Worm (Caenorhabditis elegans) whole organism, L4 larva: ENCODE results near the gene C29F9.6.

ENCODE experiments used
- F10B5.3 ChIP-seq: sonication (generic microtip); optimal IDR thresholded peaks from 2 replicates; lab custom pipeline; 2016; ENCODE audit warnings: mild to moderate bottlenecking, missing genetic modification characterization, missing compliant biosample characterization
- F26F4.8 ChIP-seq: fragments of 200-800 bp; sonication (Bioruptor generic); conservative IDR thresholded peaks from 2 replicates; pipeline ENCODE4 v1.3.6; 2022; ENCODE audit warnings: missing genetic modification characterization, missing compliant biosample characterization
- R02D3.7 ChIP-seq: fragments of 150-350 bp; sonication (generic microtip); optimal IDR thresholded peaks from 3 replicates; lab custom pipeline; 2014; ENCODE audit warnings: missing biosample characterization, missing genetic modification characterization
- Y48G9A.11 ChIP-seq: fragments of 200-800 bp; sonication (Bioruptor generic); IDR thresholded peaks from 2 replicates; pipeline ENCODE4 v1.3.6; 2022; ENCODE audit warnings: missing genetic modification reagents, missing genetic modification characterization, missing compliant biosample characterization
- Y75B8A.6 ChIP-seq: fragments of 200-800 bp; sonication (Bioruptor generic); IDR thresholded peaks from 2 replicates; pipeline ENCODE4 v1.3.6; 2022; ENCODE audit warnings: missing genetic modification reagents, missing genetic modification characterization, missing compliant biosample characterization
- ceh-82 ChIP-seq: sonication (generic microtip); optimal IDR thresholded peaks from 2 replicates; lab custom pipeline; 2017; ENCODE audit warnings: missing biosample characterization, missing genetic modification characterization
- ctbp-1 ChIP-seq: fragments of 200-800 bp; sonication (Bioruptor generic); IDR thresholded peaks from 2 replicates; pipeline ENCODE4 v1.3.6; 2022; ENCODE audit warnings: missing genetic modification reagents, missing genetic modification characterization, missing compliant biosample characterization
- daf-8 ChIP-seq: fragments of 200-800 bp; sonication (Bioruptor generic); IDR thresholded peaks from 2 replicates; pipeline ENCODE4 v1.3.6; 2022; ENCODE audit warnings: missing genetic modification characterization, missing compliant biosample characterization
- dmd-8 ChIP-seq: fragments of 200-800 bp; sonication (Bioruptor generic); IDR thresholded peaks from 2 replicates; pipeline ENCODE4 v1.3.6; 2022; ENCODE audit warnings: missing genetic modification characterization, missing compliant biosample characterization
- dpl-1 ChIP-seq: fragments of 150-350 bp; optimal IDR thresholded peaks from 2 replicates; lab custom pipeline; 2014; ENCODE audit warnings: missing biosample characterization, missing genetic modification reagents, missing genetic modification characterization
- duxl-1 ChIP-seq: sonication (generic microtip); optimal IDR thresholded peaks from 2 replicates; lab custom pipeline; 2016; ENCODE audit warnings: mild to moderate bottlenecking, missing genetic modification characterization, moderate library complexity, missing compliant biosample characterization; ENCODE audit not compliant: poor library complexity
- egl-43 ChIP-seq: fragments of 200-800 bp; sonication (Bioruptor generic); IDR thresholded peaks from 2 replicates; pipeline ENCODE4 v1.3.6; 2022; ENCODE audit warnings: missing genetic modification reagents, missing genetic modification characterization, missing compliant biosample characterization
- fos-1 ChIP-seq: fragments of 150-350 bp; optimal IDR thresholded peaks from 2 replicates; lab custom pipeline; 2014; ENCODE audit warnings: missing biosample characterization, missing genetic modification characterization
- hif-1 ChIP-seq, 2 experiments: sonication (generic microtip); optimal IDR thresholded peaks; 2 replicates each; lab custom pipeline; 2016 to 2017; ENCODE audit warnings: missing compliant biosample characterization in 2 of 2, missing genetic modification characterization in 2 of 2, missing genetic modification reagents in 2 of 2, missing genotype in 2 of 2, mild to moderate bottlenecking in 1 of 2
- hlh-11 ChIP-seq: fragments of 200-800 bp; sonication (Bioruptor generic); optimal IDR thresholded peaks from 2 replicates; lab custom pipeline; 2018; ENCODE audit warnings: mild to moderate bottlenecking, missing genetic modification characterization, missing compliant biosample characterization
- lin-1 ChIP-seq: fragments of 200-800 bp; sonication (Bioruptor generic); IDR thresholded peaks from 2 replicates; pipeline ENCODE4 v1.3.6; 2022; ENCODE audit warnings: missing genetic modification reagents, missing genetic modification characterization, missing compliant biosample characterization
- lin-15B ChIP-seq: fragments of 150-350 bp; sonication (generic microtip); optimal IDR thresholded peaks from 3 replicates; lab custom pipeline; 2014; ENCODE audit warnings: missing biosample characterization, missing genetic modification characterization
- lin-38 ChIP-seq: fragments of 200-800 bp; sonication (Bioruptor generic); IDR thresholded peaks from 2 replicates; pipeline ENCODE4 v1.3.6; 2022; ENCODE audit warnings: missing genetic modification reagents, missing genetic modification characterization, missing compliant biosample characterization
- lsy-2 ChIP-seq, 2 experiments: fragments of 150-350 bp in 1 of 2; sonication (generic microtip) in 1 of 2; optimal IDR thresholded peaks; 2 replicates each; lab custom pipeline; 2014 to 2017; ENCODE audit warnings: missing biosample characterization in 2 of 2, missing genetic modification characterization in 2 of 2
- madf-5 ChIP-seq, 2 experiments: fragments of 200-800 bp; sonication (Bioruptor generic); IDR thresholded peaks; 2 replicates each; pipeline ENCODE4 v1.3.6; 2022; ENCODE audit warnings: missing compliant biosample characterization in 2 of 2, missing genetic modification characterization in 2 of 2
- madf-9 ChIP-seq: fragments of 200-800 bp; sonication (Bioruptor generic); conservative IDR thresholded peaks from 2 replicates; pipeline ENCODE4 v1.3.6; 2022; ENCODE audit warnings: missing genetic modification reagents, missing genetic modification characterization, missing compliant biosample characterization
- nhr-102 ChIP-seq: sonication (generic microtip); optimal IDR thresholded peaks from 2 replicates; lab custom pipeline; 2016; ENCODE audit warnings: mild to moderate bottlenecking, missing genetic modification characterization, moderate library complexity, missing compliant biosample characterization
- nhr-11 ChIP-seq: fragments of 150-350 bp; optimal IDR thresholded peaks from 2 replicates; lab custom pipeline; 2014; ENCODE audit warnings: missing biosample characterization, missing genetic modification characterization
- nhr-28 ChIP-seq: fragments of 150-350 bp; optimal IDR thresholded peaks from 2 replicates; lab custom pipeline; 2014; ENCODE audit warnings: missing biosample characterization, missing genetic modification characterization
- nhr-41 ChIP-seq: fragments of 200-800 bp; sonication (Bioruptor generic); IDR thresholded peaks from 2 replicates; pipeline ENCODE4 v1.3.6; 2022; ENCODE audit warnings: missing genetic modification reagents, missing genetic modification characterization, missing compliant biosample characterization
- nhr-42 ChIP-seq: fragments of 200-800 bp; sonication (Bioruptor generic); IDR thresholded peaks from 2 replicates; pipeline ENCODE4 v1.3.6; 2022; ENCODE audit warnings: missing genetic modification characterization, missing compliant biosample characterization
- nhr-48 ChIP-seq: sonication (generic microtip); optimal IDR thresholded peaks from 2 replicates; lab custom pipeline; 2016; ENCODE audit warnings: mild to moderate bottlenecking, missing genetic modification characterization, missing compliant biosample characterization
- rbr-2 ChIP-seq: sonication (generic microtip); optimal IDR thresholded peaks from 2 replicates; lab custom pipeline; 2016; ENCODE audit warnings: missing genotype, missing genetic modification characterization, missing compliant biosample characterization
- sdz-12 ChIP-seq: fragments of 200-800 bp; sonication (Bioruptor generic); optimal IDR thresholded peaks from 2 replicates; lab custom pipeline; 2018; ENCODE audit warnings: mild to moderate bottlenecking, missing genetic modification characterization, missing compliant biosample characterization
- snpc-4 ChIP-seq: fragments of 150-350 bp; optimal IDR thresholded peaks from 2 replicates; lab custom pipeline; 2014; ENCODE audit warnings: missing biosample characterization, missing genetic modification characterization
- tag-97 ChIP-seq: fragments of 200-800 bp; sonication (Bioruptor generic); IDR thresholded peaks from 2 replicates; pipeline ENCODE4 v1.3.6; 2022; ENCODE audit warnings: missing genetic modification characterization, missing compliant biosample characterization
- unc-39 ChIP-seq: sonication (generic microtip); optimal IDR thresholded peaks from 2 replicates; lab custom pipeline; 2017; ENCODE audit warnings: missing biosample characterization, missing genetic modification characterization
- unc-62 ChIP-seq, 3 experiments: fragments of 150-350 bp in 1 of 3; sonication (generic microtip); optimal IDR thresholded peaks in 2 of 3; peaks in 1 of 3; 1 replicate in 1 of 3; 2 replicates in 2 of 3; lab custom pipeline; 2014 to 2017; ENCODE audit warnings: missing biosample characterization in 3 of 3, missing genetic modification characterization in 3 of 3, missing genetic modification reagents in 3 of 3, missing genotype in 1 of 3
- ztf-11 ChIP-seq: fragments of 150-350 bp; optimal IDR thresholded peaks from 2 replicates; lab custom pipeline; 2014; ENCODE audit warnings: missing biosample characterization, missing genetic modification characterization

Gene C29F9.6

ce11 chrIII:134194-134593 lies 19.5 kb downstream of the C29F9.6 start, which contains the start of gene pals-25 (continued):
- no peak for TF ChIP-seq nhr-42
- TF ChIP-seq unc-39 (tag; lab: Kevin White, UChicago) = no peak
- TF ChIP-seq Y75B8A.6 (GFP tag; lab: Robert Waterston, UW) = no peak
- no peak for TF ChIP-seq F10B5.3 (tag; lab: Kevin White, UChicago)
- TF ChIP-seq duxl-1 (tag; lab: Kevin White, UChicago) = no peak
- no peak for TF ChIP-seq ctbp-1 (GFP tag; lab: Robert Waterston, UW)
- no peak for TF ChIP-seq F26F4.8 (GFP tag; lab: Robert Waterston, UW)

ce11 chrIII:140904-141303 lies 26.2 kb downstream of the C29F9.6 start, which contains the start of gene fbxb-81:
TSS of gene fbxb-81 (minus strand) at chrIII:141217.
- TF ChIP-seq sdz-12 (GFP tag; lab: Kevin White, UChicago) (no peak), unc-62 (GFP tag; optimal IDR thresholded peaks at IDR 0.05 in 1 of 2; lab: Kevin White, UChicago) (peak in 1 of 2 experiments; percentile 94), unc-62 (tag; optimal IDR thresholded peaks at IDR 0.05; lab: Kevin White, UChicago) (no peak)

ce11 chrIII:143121-143520 lies 28.4 kb downstream of the C29F9.6 start, which contains the start of gene fbxb-82:
TSS of gene fbxb-82 (minus strand) at chrIII:143221.
- no peak for TF ChIP-seq R02D3.7
- no peak for TF ChIP-seq ceh-82 (tag; lab: Kevin White, UChicago)
- no peak for TF ChIP-seq hif-1 (tag; optimal IDR thresholded peaks at IDR 0.05; lab: Kevin White, UChicago)
- TF ChIP-seq egl-43 (GFP tag; lab: Robert Waterston, UW) = no peak
- TF ChIP-seq nhr-48 = no peak
- TF ChIP-seq tag-97 (GFP tag; lab: Robert Waterston, UW) = no peak
- no peak for TF ChIP-seq nhr-102
- no peak for TF ChIP-seq fos-1 (tag; lab: Kevin White, UChicago)
- no peak for TF ChIP-seq nhr-28
- TF ChIP-seq dmd-8 (GFP tag; lab: Robert Waterston, UW) = no peak
- TF ChIP-seq snpc-4 (tag; lab: Kevin White, UChicago) = no peak
- no peak for TF ChIP-seq nhr-11 (tag; lab: Kevin White, UChicago)
- TF ChIP-seq ctbp-1 (GFP tag; lab: Robert Waterston, UW) = no peak
- TF ChIP-seq Y48G9A.11 = no peak
- no peak for TF ChIP-seq hlh-11 (tag; lab: Kevin White, UChicago)
- no peak for TF ChIP-seq lin-15B
- no peak for TF ChIP-seq daf-8 (GFP tag; lab: Robert Waterston, UW)

DNA sequence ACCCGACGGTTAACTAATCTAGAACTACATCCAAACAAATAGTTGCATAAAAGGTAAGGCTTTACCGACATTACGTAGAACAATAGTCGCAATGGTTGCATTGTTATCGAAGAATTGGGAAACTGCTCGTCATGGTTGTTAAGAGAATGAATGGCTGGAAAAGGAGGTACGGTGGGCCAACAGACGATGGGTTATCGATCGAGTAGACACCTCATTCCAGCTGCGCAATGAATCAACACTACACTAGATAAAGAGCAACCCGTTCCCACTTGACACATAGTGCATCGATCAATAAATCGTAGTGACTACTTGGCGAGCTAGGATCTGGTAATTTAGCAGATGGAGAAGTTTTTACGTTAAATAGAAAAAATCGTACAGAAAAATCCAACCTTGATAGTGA lies 30.4 kb downstream of the C29F9.6 start, which contains the start of the genes T17A3.12 and fbxb-83:
Gene T17A3.12 (minus strand): TSS at position 101 of the 400 bp plus-strand sequence.
Gene fbxb-83 (minus strand): TSS at position 134 of the 400 bp plus-strand sequence.
- no peak for TF ChIP-seq lin-38 (GFP tag; lab: Robert Waterston, UW)
- no peak for TF ChIP-seq F10B5.3 (tag; lab: Kevin White, UChicago)
- TF ChIP-seq, all 104 proteins: peak for 0

DNA sequence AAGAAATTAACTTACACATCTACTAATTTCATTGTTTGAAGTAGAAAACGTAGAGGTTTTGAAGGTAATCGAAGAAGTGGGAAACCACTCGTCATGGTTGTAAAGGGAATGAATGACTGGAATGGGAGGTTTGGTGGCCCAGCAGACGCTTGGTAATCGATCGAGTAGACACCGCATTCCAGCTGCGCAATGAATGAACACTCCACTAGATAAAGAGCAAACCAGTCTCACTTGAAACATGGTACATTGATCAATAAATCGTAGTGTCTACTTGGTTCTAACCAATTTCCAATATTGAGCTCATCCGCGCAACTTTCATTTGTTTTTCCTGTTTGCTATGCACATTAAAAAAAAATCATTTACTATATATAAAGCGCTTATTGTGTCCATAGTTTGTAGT lies 31.7 kb downstream of the C29F9.6 start, which contains the start of gene fbxb-84:
Gene fbxb-84 (minus strand): TSS at position 101 of the 400 bp plus-strand sequence.
- no peak for TF ChIP-seq lsy-2 (tag; optimal IDR thresholded peaks at IDR 0.05; lab: Kevin White, UChicago)
- TF ChIP-seq nhr-41 (GFP tag; lab: Robert Waterston, UW) = no peak
- TF ChIP-seq dpl-1 (GFP tag; lab: Kevin White, UChicago) = no peak
- no peak for TF ChIP-seq ztf-11 (tag; lab: Kevin White, UChicago)
- TF ChIP-seq snpc-4 (tag; lab: Kevin White, UChicago) = no peak
- TF ChIP-seq madf-5 (GFP tag; IDR thresholded peaks at IDR 0.05; lab: Robert Waterston, UW) = no peak
- no peak for TF ChIP-seq lin-1 (GFP tag; lab: Robert Waterston, UW)
- no peak for TF ChIP-seq duxl-1 (tag; lab: Kevin White, UChicago)
- no peak for TF ChIP-seq madf-9 (GFP tag; lab: Robert Waterston, UW)
- TF ChIP-seq daf-8 (GFP tag; lab: Robert Waterston, UW) = no peak
- TF ChIP-seq rbr-2 (tag; lab: Kevin White, UChicago) = no peak
